Worm (Caenorhabditis elegans): ENCODE data around the gene mpst-2.
A peak's percentile ranks its signal among the peaks of the same experiment; 100 is the strongest.

The mpst-2 gene

DNA sequence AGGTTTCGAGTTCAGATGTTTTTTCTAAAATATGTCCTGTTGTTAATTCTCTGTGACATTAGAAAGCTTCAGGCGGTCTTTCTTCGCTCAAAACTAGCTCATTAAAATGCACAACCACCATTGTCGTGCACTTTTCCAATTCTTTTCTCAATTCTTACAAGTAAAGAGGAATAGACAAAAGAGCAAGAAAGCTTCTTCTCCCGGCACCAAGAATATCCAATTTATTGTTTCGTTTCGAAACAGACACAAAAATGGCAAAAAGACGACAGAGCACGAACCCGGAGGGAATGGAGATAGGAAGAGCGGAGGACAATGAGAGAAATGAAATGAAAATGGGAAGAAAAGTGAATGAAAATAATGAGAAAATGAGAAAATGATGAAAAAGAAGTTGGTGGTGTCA lies 40.6 kb downstream of the mpst-2 start:
- TF ChIP-seq W03F9.2 (tag; optimal IDR thresholded peaks at IDR 0.05) (no peak), dao-5 (tag; optimal IDR thresholded peaks at IDR 0.05) (no peak), him-1 (tag; optimal IDR thresholded peaks at IDR 0.05) (no peak)

DNA sequence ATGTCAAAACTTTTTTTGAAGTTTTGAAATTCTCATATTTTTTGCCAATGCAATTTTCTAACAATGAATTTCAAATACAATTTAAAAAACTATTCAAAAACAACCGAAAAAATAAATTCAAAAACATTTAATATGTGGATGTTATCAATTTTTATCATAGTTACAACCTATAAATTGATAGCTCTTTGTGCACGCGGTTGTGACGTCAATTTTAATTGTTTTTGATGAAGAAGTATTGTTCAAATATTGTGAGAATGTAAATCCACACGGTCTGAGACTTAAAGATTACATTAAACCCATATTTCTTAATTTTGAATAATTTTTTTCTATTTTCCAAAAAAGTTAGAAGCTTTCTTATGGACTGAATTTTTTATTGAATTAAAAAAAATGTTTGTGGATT lies 41.3 kb downstream of the mpst-2 start:
- TF ChIP-seq W03F9.2 (tag; optimal IDR thresholded peaks at IDR 0.05) (no peak), him-1 (tag; optimal IDR thresholded peaks at IDR 0.05) (no peak), dao-5 (tag; optimal IDR thresholded peaks at IDR 0.05) (no peak)

DNA sequence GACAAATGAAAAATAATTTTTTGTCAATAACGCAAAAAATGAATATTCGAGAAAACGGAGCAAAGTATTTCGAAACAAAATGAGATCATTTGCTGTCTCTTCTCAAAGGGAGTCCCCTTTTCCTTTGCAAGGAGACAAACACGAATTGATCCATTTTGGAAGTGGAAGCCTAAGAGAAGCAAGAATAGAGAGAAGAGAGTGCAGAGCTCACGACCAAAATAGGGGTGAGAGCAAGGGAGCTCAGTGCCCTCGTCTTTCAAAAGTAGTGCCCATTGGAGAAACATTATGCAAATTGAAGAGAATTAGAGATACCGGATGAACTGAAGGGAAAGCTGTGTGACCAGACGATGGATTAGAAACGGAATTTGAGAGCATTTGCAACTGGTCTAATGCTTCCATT lies 42.0 kb downstream of the mpst-2 start:
- no peak for TF ChIP-seq dao-5 (tag; optimal IDR thresholded peaks at IDR 0.05)
- TF ChIP-seq him-1 (tag; optimal IDR thresholded peaks at IDR 0.05) = peak; percentile 38

DNA sequence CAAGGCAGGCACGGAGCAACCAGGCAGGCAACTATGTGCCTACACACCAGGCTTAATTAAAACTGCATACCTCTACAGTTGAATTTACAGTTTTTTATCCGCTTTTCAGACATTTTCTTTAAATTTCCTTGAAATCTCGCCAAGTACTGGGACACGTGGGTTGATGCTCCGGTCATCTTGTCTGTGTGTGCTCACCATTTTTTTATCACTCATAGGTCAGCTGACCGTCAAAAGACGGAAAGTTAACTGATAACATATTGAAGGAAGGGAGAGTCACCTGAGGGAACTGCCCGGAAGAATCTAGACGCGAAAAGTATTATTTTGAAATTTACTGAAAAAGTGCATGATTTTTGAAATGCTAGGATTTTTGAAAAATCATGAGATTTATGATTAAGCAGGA lies 42.7 kb downstream of the mpst-2 start:
- TF ChIP-seq dao-5 (tag; optimal IDR thresholded peaks at IDR 0.05) = no peak
- TF ChIP-seq W03F9.2 (tag; optimal IDR thresholded peaks at IDR 0.05) = no peak
- no peak for TF ChIP-seq him-1 (tag; optimal IDR thresholded peaks at IDR 0.05)

DNA sequence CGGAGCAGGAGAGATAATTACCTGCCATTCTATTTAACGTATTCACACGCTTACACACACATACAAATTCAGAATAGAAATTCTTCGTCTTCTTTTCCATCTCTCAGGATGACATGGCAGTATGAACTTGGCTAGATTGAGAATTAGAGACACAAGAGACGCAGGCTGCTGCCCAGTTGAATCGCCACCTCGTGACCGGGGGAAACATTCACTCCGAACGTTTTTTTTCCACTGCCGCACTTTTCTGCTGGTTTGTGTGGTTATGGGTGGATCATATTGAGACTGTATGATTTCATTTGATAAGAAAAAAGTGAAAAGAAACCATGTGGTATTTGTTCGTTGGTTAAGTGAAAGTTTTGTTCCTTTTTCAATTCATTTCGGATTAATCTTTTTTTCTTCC lies 43.6 kb downstream of the mpst-2 start:
- TF ChIP-seq W03F9.2 (tag; optimal IDR thresholded peaks at IDR 0.05) = peak; percentile 64
- TF ChIP-seq him-1 (tag; optimal IDR thresholded peaks at IDR 0.05) = no peak

DNA sequence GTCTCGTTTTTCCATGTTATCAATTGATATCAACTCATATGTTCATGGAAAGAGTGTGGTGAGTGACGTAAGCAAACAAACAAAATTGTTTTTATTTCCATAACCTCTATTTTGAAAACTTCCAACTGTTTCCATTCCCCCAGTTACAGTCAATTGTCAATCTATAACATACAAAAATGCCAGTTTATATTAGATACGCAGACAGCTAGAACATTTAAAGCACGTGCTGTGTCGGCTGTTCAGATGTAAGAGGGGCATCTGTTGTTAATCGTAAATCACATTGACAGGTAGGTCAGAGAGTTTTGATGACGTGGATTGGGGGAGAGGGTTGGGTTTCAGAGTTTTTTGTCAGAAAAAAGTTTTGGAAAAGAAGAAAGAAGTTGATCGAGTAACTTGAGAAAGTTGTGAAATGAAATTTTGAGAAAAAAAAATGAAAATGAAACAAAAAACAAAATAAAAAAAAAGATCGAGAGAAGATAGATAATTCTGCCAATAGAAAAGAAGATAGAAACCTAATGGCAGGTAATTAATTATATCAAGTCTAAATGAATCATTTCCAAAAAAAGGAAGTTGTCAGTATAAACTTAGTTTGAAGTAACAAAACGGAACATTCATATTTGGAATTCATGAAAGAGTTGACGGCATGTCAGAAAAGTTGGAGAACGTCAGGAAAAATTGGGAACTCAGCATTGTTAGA lies 44.6 kb downstream of the mpst-2 start:
- no peak for TF ChIP-seq dao-5 (tag; optimal IDR thresholded peaks at IDR 0.05)
- TF ChIP-seq W03F9.2 (tag; optimal IDR thresholded peaks at IDR 0.05) = peak; percentile 54

DNA sequence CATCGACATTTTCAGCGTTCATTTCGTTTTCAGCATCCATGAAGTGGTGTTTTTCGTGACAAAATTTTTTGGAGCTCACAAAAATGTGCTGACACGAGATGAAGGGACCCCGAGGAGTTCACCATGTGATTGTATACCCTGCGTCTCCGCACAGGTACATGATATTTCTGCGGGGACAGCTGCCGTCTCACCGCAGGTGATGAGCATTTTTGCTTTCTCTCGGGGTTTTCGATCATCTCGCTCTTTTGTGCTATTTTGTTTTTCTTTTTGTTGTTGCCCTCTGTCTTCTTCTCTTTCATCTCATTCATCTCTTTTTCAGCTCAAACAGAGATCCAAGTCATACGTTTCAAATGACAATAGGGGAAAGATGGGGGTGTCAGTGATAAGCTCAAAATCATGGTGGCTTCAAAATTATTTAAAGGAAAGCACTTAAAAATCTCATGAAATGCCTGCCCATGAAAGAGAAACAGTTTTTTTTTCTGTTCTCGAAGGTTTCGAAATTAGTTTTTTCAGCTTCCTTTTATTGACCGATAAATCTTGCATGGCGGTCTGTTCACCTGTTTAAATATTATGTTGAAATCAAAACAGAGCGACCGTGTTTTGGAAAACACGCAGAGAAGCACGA lies 45.9 kb downstream of the mpst-2 start, which contains the start of gene ret-1:
Gene ret-1, minus strand, starts transcription at position 123 of the 625 bp plus-strand sequence.
- TF ChIP-seq him-1 (tag; optimal IDR thresholded peaks at IDR 0.05) (no peak), W03F9.2 (tag; optimal IDR thresholded peaks at IDR 0.05) (no peak), dao-5 (tag; optimal IDR thresholded peaks at IDR 0.05) (no peak)

DNA sequence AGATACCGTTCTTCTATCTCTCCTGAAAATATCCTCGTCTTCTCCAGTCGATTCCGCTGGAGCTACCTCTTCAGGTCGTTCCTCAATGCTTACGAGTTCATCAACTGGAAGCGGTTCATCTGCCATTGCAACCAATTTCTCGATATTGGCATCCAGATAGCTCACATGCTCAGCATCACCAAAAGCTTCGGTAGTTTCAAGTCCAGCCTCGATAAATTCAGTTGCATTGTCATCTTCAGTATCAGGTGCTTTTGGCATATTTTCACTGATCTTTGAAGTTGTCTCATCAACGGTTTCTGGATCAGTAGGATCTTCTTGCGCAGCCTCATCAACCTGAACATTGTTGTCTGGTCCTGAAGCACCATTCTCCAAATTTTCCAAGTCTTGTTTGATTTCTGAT lies 51.6 kb downstream of the mpst-2 start:
- TF ChIP-seq him-1 (tag; optimal IDR thresholded peaks at IDR 0.05) (no peak), dao-5 (tag; optimal IDR thresholded peaks at IDR 0.05) (no peak), W03F9.2 (tag; optimal IDR thresholded peaks at IDR 0.05) (no peak)
